Worm (Caenorhabditis elegans) whole organism, L1 larva: ENCODE data around the gene ZK822.1.

Experiments used
- C04F5.9 ChIP-seq: sonication (generic microtip); optimal IDR thresholded peaks from 2 replicates; lab custom pipeline; 2016; ENCODE audit warnings: missing genetic modification characterization, missing compliant biosample characterization
- C16A3.4 ChIP-seq: fragments of 150-350 bp; optimal IDR thresholded peaks from 2 replicates; lab custom pipeline; 2014; ENCODE audit warnings: missing biosample characterization, missing genetic modification characterization
- F16B12.6 ChIP-seq: fragments of 150-350 bp; optimal IDR thresholded peaks from 2 replicates; lab custom pipeline; 2014; ENCODE audit warnings: missing biosample characterization, missing genetic modification characterization
- alr-1 ChIP-seq: fragments of 200-800 bp; sonication (Bioruptor generic); optimal IDR thresholded peaks from 2 replicates; lab custom pipeline; 2018; ENCODE audit warnings: borderline replicate concordance, mild to moderate bottlenecking, missing genetic modification characterization, missing compliant biosample characterization
- aly-2 ChIP-seq: fragments of 150-350 bp; optimal IDR thresholded peaks from 2 replicates; lab custom pipeline; 2014; ENCODE audit warnings: missing biosample characterization, missing genetic modification characterization
- blmp-1 ChIP-seq: fragments of 150-350 bp; optimal IDR thresholded peaks from 2 replicates; lab custom pipeline; 2014; ENCODE audit warnings: missing biosample characterization, missing genetic modification characterization
- ceh-8 ChIP-seq: fragments of 200-800 bp; sonication (Bioruptor generic); optimal IDR thresholded peaks from 2 replicates; lab custom pipeline; 2018; ENCODE audit warnings: mild to moderate bottlenecking, missing genetic modification characterization, moderate library complexity, missing compliant biosample characterization
- ceh-90 ChIP-seq: sonication (generic microtip); optimal IDR thresholded peaks from 2 replicates; lab custom pipeline; 2016; ENCODE audit warnings: missing genetic modification characterization, missing compliant biosample characterization
- ces-1 ChIP-seq: fragments of 150-350 bp; optimal IDR thresholded peaks from 2 replicates; lab custom pipeline; 2014; ENCODE audit warnings: missing biosample characterization, missing genetic modification reagents, missing genetic modification characterization
- efl-1 ChIP-seq, 4 experiments: fragments of 150-350 bp; optimal IDR thresholded peaks in 3 of 4; peaks in 1 of 4; 1 replicate in 1 of 4; 2 replicates in 3 of 4; lab custom pipeline; 2014; ENCODE audit warnings: missing biosample characterization in 2 of 4, missing genetic modification characterization in 2 of 4, missing genetic modification reagents in 2 of 4
- efl-3 ChIP-seq: fragments of 200-800 bp; sonication (Bioruptor generic); optimal IDR thresholded peaks from 2 replicates; lab custom pipeline; 2018; ENCODE audit warnings: mild to moderate bottlenecking, missing genetic modification characterization, missing compliant biosample characterization
- egl-27 ChIP-seq, 2 experiments: fragments of 150-350 bp in 1 of 2; sonication (generic microtip); optimal IDR thresholded peaks; 3 replicates each; lab custom pipeline; 2017 to 2018; ENCODE audit warnings: missing biosample characterization in 2 of 2, missing genetic modification characterization in 2 of 2, missing genetic modification reagents in 2 of 2
- elt-3 ChIP-seq, 6 experiments: fragments of 150-350 bp in 1 of 6; sonication (generic microtip); optimal IDR thresholded peaks; 2 replicates each; lab custom pipeline; 2017 to 2018; ENCODE audit warnings: missing biosample characterization in 6 of 6, missing genetic modification characterization in 6 of 6, inconsistent platforms in 1 of 6
- ets-5 ChIP-seq: fragments of 200-800 bp; sonication (Bioruptor generic); IDR thresholded peaks from 2 replicates; pipeline ENCODE4 v1.3.6; 2022; ENCODE audit warnings: missing genetic modification characterization, missing compliant biosample characterization
- fkh-10 ChIP-seq: sonication (generic microtip); optimal IDR thresholded peaks from 2 replicates; lab custom pipeline; 2017; ENCODE audit warnings: missing biosample characterization, missing genetic modification reagents, missing genetic modification characterization
- fkh-4 ChIP-seq: sonication (generic microtip); optimal IDR thresholded peaks from 2 replicates; lab custom pipeline; 2016; ENCODE audit warnings: missing compliant biosample characterization, missing genetic modification characterization, borderline replicate concordance
- fkh-8 ChIP-seq: sonication (generic microtip); optimal IDR thresholded peaks from 2 replicates; lab custom pipeline; 2016; ENCODE audit warnings: mild to moderate bottlenecking, missing genetic modification characterization, missing compliant biosample characterization
- fos-1 ChIP-seq: fragments of 150-350 bp; optimal IDR thresholded peaks from 2 replicates; lab custom pipeline; 2014; ENCODE audit warnings: missing biosample characterization, missing genetic modification characterization
- grh-1 ChIP-seq: fragments of 200-800 bp; sonication (Bioruptor generic); IDR thresholded peaks from 2 replicates; pipeline ENCODE4 v1.3.6; 2022; ENCODE audit warnings: missing genetic modification reagents, missing genetic modification characterization, missing compliant biosample characterization
- hlh-17 ChIP-seq: fragments of 200-800 bp; sonication (Bioruptor generic); optimal IDR thresholded peaks from 2 replicates; lab custom pipeline; 2018; ENCODE audit warnings: missing genetic modification characterization, mild to moderate bottlenecking, missing compliant biosample characterization, moderate library complexity, borderline replicate concordance
- hpl-2 ChIP-seq: fragments of 150-350 bp; optimal IDR thresholded peaks from 2 replicates; lab custom pipeline; 2014; ENCODE audit warnings: missing biosample characterization, missing genetic modification reagents, missing genetic modification characterization
- lin-14 ChIP-seq: fragments of 200-800 bp; sonication (Bioruptor generic); optimal IDR thresholded peaks from 2 replicates; lab custom pipeline; 2018; ENCODE audit warnings: mild to moderate bottlenecking, missing genetic modification characterization, moderate library complexity, missing compliant biosample characterization
- lin-35 ChIP-seq, 2 experiments: fragments of 150-350 bp; optimal IDR thresholded peaks; 2 replicates each; lab custom pipeline; 2014; ENCODE audit warnings: missing biosample characterization in 2 of 2, missing genetic modification characterization in 2 of 2, missing genetic modification reagents in 2 of 2
- lsy-2 ChIP-seq, 2 experiments: fragments of 150-350 bp; optimal IDR thresholded peaks; 2 replicates each; lab custom pipeline; 2014; ENCODE audit warnings: missing biosample characterization in 2 of 2, missing genetic modification characterization in 2 of 2
- mab-9 ChIP-seq: fragments of 200-800 bp; sonication (Bioruptor generic); IDR thresholded peaks from 2 replicates; pipeline ENCODE4 v1.3.6; 2022; ENCODE audit warnings: missing genetic modification reagents, missing genetic modification characterization, missing compliant biosample characterization
- mdl-1 ChIP-seq, 2 experiments: fragments of 150-350 bp; optimal IDR thresholded peaks; 2 replicates each; lab custom pipeline; 2014 to 2017; ENCODE audit warnings: missing biosample characterization in 2 of 2, missing genetic modification characterization in 2 of 2, inconsistent platforms in 1 of 2
- mep-1 ChIP-seq: fragments of 150-350 bp; optimal IDR thresholded peaks from 2 replicates; lab custom pipeline; 2014; ENCODE audit warnings: missing biosample characterization, missing genetic modification characterization
- nhr-20 ChIP-seq: sonication (generic microtip); optimal IDR thresholded peaks from 2 replicates; lab custom pipeline; 2016; ENCODE audit warnings: mild to moderate bottlenecking, missing genetic modification characterization, missing compliant biosample characterization
- nhr-47 ChIP-seq: sonication (generic microtip); optimal IDR thresholded peaks from 2 replicates; lab custom pipeline; 2016; ENCODE audit warnings: mild to moderate bottlenecking, missing genetic modification characterization, moderate library complexity, missing compliant biosample characterization
- nhr-71 ChIP-seq: sonication (generic microtip); optimal IDR thresholded peaks from 2 replicates; lab custom pipeline; 2016; ENCODE audit warnings: mild to moderate bottlenecking, missing genetic modification characterization, moderate library complexity, missing compliant biosample characterization
- nhr-85 ChIP-seq: sonication (generic microtip); peaks from one replicate; lab custom pipeline; 2016; ENCODE audit warnings: missing genetic modification characterization, inconsistent platforms, missing compliant biosample characterization
- pqm-1 ChIP-seq: sonication (generic microtip); optimal IDR thresholded peaks from 3 replicates; lab custom pipeline; 2017; ENCODE audit warnings: missing biosample characterization, missing genetic modification characterization
- snu-23 ChIP-seq: sonication (generic microtip); optimal IDR thresholded peaks from 2 replicates; lab custom pipeline; 2016; ENCODE audit warnings: missing genetic modification characterization, missing compliant biosample characterization
- sptf-1 ChIP-seq: fragments of 150-350 bp; optimal IDR thresholded peaks from 2 replicates; lab custom pipeline; 2014; ENCODE audit warnings: missing biosample characterization, missing genetic modification characterization
- sup-37 ChIP-seq: fragments of 200-800 bp; sonication (Bioruptor generic); optimal IDR thresholded peaks from 2 replicates; lab custom pipeline; 2018; ENCODE audit warnings: mild to moderate bottlenecking, missing genetic modification characterization, missing compliant biosample characterization
- tlp-1 ChIP-seq: fragments of 150-350 bp; optimal IDR thresholded peaks from 2 replicates; lab custom pipeline; 2014; ENCODE audit warnings: missing biosample characterization, missing genetic modification characterization
- unc-130 ChIP-seq: fragments of 150-350 bp; optimal IDR thresholded peaks from 2 replicates; lab custom pipeline; 2017; ENCODE audit warnings: missing biosample characterization, missing genetic modification characterization, inconsistent platforms
- unc-62 ChIP-seq: fragments of 150-350 bp; optimal IDR thresholded peaks from 2 replicates; lab custom pipeline; 2014; ENCODE audit warnings: missing biosample characterization, missing genetic modification reagents, missing genetic modification characterization
- unc-86 ChIP-seq: sonication (generic microtip); optimal IDR thresholded peaks from 2 replicates; lab custom pipeline; 2016; ENCODE audit warnings: missing genetic modification characterization, missing compliant biosample characterization
- unc-98 ChIP-seq: fragments of 200-800 bp; sonication (Bioruptor generic); IDR thresholded peaks from 2 replicates; pipeline ENCODE4 v1.3.6; 2022; ENCODE audit warnings: missing genetic modification characterization, missing compliant biosample characterization
- vab-15 ChIP-seq: sonication (generic microtip); optimal IDR thresholded peaks from 2 replicates; lab custom pipeline; 2017; ENCODE audit warnings: missing genotype, mild to moderate bottlenecking, missing genetic modification characterization, missing compliant biosample characterization
- ztf-11 ChIP-seq, 2 experiments: sonication (generic microtip); optimal IDR thresholded peaks; 2 replicates each; lab custom pipeline; 2016 to 2017; ENCODE audit warnings: missing genetic modification characterization in 2 of 2, missing biosample characterization in 1 of 2, missing compliant biosample characterization in 1 of 2

ZK822.1 gene

ce11 chrIV:11901215-11901614 is 20.7 kb downstream of the ZK822.1 start (continued):
- no peak for TF ChIP-seq efl-3
- no peak for TF ChIP-seq ceh-8 (GFP tag; lab: Kevin White, UChicago)
- TF ChIP-seq lsy-2 (tag; optimal IDR thresholded peaks at IDR 0.05; lab: Kevin White, UChicago): no peak
- TF ChIP-seq mab-9: no peak
- TF ChIP-seq fkh-10 (GFP tag; lab: Kevin White, UChicago): no peak
- TF ChIP-seq nhr-47: no peak
- TF ChIP-seq fos-1: no peak
- TF ChIP-seq tlp-1: no peak
- no peak for TF ChIP-seq unc-98 (GFP tag; lab: Robert Waterston, UW)
- TF ChIP-seq C16A3.4 (tag; lab: Kevin White, UChicago): no peak
- peak; percentile 22 for TF ChIP-seq snu-23 (GFP tag; lab: Kevin White, UChicago)
- no peak for TF ChIP-seq pqm-1 (tag; lab: Kevin White, UChicago)
- peak; percentile 29 for TF ChIP-seq nhr-71 (tag; lab: Kevin White, UChicago)
- TF ChIP-seq alr-1 (tag; lab: Kevin White, UChicago): no peak
- TF ChIP-seq vab-15: no peak
- TF ChIP-seq ztf-11 (tag; optimal IDR thresholded peaks at IDR 0.05; lab: Kevin White, UChicago): no peak
- TF ChIP-seq mdl-1 (tag; optimal IDR thresholded peaks at IDR 0.05; lab: Kevin White, UChicago): no peak
- TF ChIP-seq egl-27 (tag; optimal IDR thresholded peaks at IDR 0.05; lab: Kevin White, UChicago): no peak
- no peak for TF ChIP-seq ceh-90
- no peak for TF ChIP-seq ces-1 (GFP tag; lab: Kevin White, UChicago)
- no peak for TF ChIP-seq sup-37 (GFP tag; lab: Kevin White, UChicago)
- no peak for TF ChIP-seq hlh-17
- no peak for TF ChIP-seq hpl-2 (GFP tag; lab: Kevin White, UChicago)
- no peak for TF ChIP-seq ets-5
- peak; percentile 37 for TF ChIP-seq nhr-20 (tag; lab: Kevin White, UChicago)
- TF ChIP-seq lin-35 (GFP tag; optimal IDR thresholded peaks at IDR 0.05; lab: Kevin White, UChicago): peak in 1 of 2 experiments; percentile 32
- TF ChIP-seq F16B12.6 (tag; lab: Kevin White, UChicago): no peak
- TF ChIP-seq unc-86 (tag; lab: Kevin White, UChicago): no peak
- TF ChIP-seq mep-1: no peak
- TF ChIP-seq unc-62: no peak
- TF ChIP-seq fkh-4 (tag; lab: Kevin White, UChicago): no peak

ce11 chrIV:11900399-11900798 is 21.5 kb downstream of the ZK822.1 start:
- TF ChIP-seq fkh-8 (tag; lab: Kevin White, UChicago) (no peak), fkh-10 (GFP tag; lab: Kevin White, UChicago) (no peak), elt-3 (tag; optimal IDR thresholded peaks at IDR 0.05; lab: Kevin White, UChicago) (no peak), ets-5 (no peak), nhr-85 (tag; lab: Kevin White, UChicago) (peak; percentile 14), sptf-1 (tag; lab: Kevin White, UChicago) (no peak)
- TF ChIP-seq, all 84 proteins: peak for 1

- TF ChIP-seq nhr-85 (tag; lab: Kevin White, UChicago): peak; percentile 72
- TF ChIP-seq nhr-20 (tag; lab: Kevin White, UChicago): peak; percentile 28
- peak in 2 of 6 experiments; percentile 8 to 30 for TF ChIP-seq elt-3 (tag; optimal IDR thresholded peaks at IDR 0.05; lab: Kevin White, UChicago)
- peak; percentile 62 for TF ChIP-seq blmp-1
- peak; percentile 48 for TF ChIP-seq nhr-71 (tag; lab: Kevin White, UChicago)
- no peak for TF ChIP-seq unc-130 (tag; lab: Kevin White, UChicago)
- TF ChIP-seq aly-2: no peak
These were observed 22.6 kb downstream of the ZK822.1 start, which contains the start of gene nhr-43 for ce11 chrIV:11899358-11899757. TSS of gene nhr-43 (plus strand) at chrIV:11899590.

ce11 chrIV:11897710-11898109 is 24.2 kb downstream of the ZK822.1 start:
- TF ChIP-seq nhr-85 (tag; lab: Kevin White, UChicago) (peak; percentile 76), nhr-20 (tag; lab: Kevin White, UChicago) (peak; percentile 67), elt-3 (tag; optimal IDR thresholded peaks at IDR 0.05; lab: Kevin White, UChicago) (peak in 2 of 6 experiments; percentile 12 to 47), C04F5.9 (tag; lab: Kevin White, UChicago) (no peak), snu-23 (GFP tag; lab: Kevin White, UChicago) (peak; percentile 14), grh-1 (GFP tag; lab: Robert Waterston, UW) (no peak), blmp-1 (peak; percentile 34), lin-35 (GFP tag; optimal IDR thresholded peaks at IDR 0.05; lab: Kevin White, UChicago) (peak in 1 of 2 experiments; percentile 41), hlh-17 (no peak), lin-14 (GFP tag; lab: Kevin White, UChicago) (peak; percentile 33), efl-1 (optimal IDR thresholded peaks at IDR 0.05; lab: Kevin White, UChicago) (no peak), efl-1 (GFP tag; optimal IDR thresholded peaks at IDR 0.05 in 1 of 2; lab: Kevin White, UChicago) (peak in 1 of 2 experiments; percentile 64)
- TF ChIP-seq, all 84 proteins: peak for 8
